Fruit fly (Drosophila melanogaster): Measurements from ENCODE around the gene CG43232.

Gene CG43232

DNA sequence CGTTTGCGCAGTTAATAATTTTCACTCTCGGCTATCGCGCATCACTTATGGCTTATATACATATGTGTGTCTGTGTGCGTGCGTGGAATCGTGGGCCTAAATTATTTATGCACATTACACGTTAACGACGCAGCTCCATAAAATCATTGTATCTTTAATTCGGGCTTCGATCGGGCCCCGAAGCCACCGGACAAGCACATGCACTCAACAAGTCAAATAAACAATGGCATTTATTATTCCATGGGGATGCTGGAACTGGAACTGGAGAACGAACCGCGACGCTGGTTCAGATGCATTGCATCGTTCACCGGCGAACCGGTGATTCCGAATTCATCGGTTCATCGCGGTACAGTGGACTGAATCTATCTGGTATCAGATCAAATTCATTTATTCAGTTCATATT is 16.6 kb downstream of the CG43232 start, which contains the start of gene ihog (continued):
- TF ChIP-seq tap (tag; optimal IDR thresholded peaks at IDR 0.05) (peak; percentile 46), B-H2 (GFP tag; optimal IDR thresholded peaks at IDR 0.05) (peak; percentile 22), Med (GFP tag) (no peak), CG3726 (GFP tag; IDR thresholded peaks at IDR 0.05) (no peak), CG6791 (GFP tag; IDR thresholded peaks at IDR 0.05; ENCODE audit: partially characterized antibody) (peak; percentile 63; the same call in 2 of the 3 replicates), NC2β (GFP tag; optimal IDR thresholded peaks at IDR 0.05) (no peak), jing (GFP tag; optimal IDR thresholded peaks at IDR 0.05) (no peak), Nf-YC (tag; optimal IDR thresholded peaks at IDR 0.05) (no peak), CG12071 (GFP tag; optimal IDR thresholded peaks at IDR 0.05) (no peak), Vsx1 (GFP tag; optimal IDR thresholded peaks at IDR 0.05) (no peak), btn (GFP tag; optimal IDR thresholded peaks at IDR 0.05) (no peak), CG1603 (tag; optimal IDR thresholded peaks at IDR 0.05) (peak; percentile 47), Sry-β (GFP tag; optimal IDR thresholded peaks at IDR 0.05) (peak; percentile 72), Aef1 (GFP tag; IDR thresholded peaks at IDR 0.05) (no peak), CG34376 (GFP tag; optimal IDR thresholded peaks at IDR 0.05) (peak; percentile 4), Dip3 (GFP tag; optimal IDR thresholded peaks at IDR 0.05) (no peak), peb (GFP tag; IDR thresholded peaks at IDR 0.05) (no peak; the same call in 1 of the 2 replicates), CG13624 (GFP tag; optimal IDR thresholded peaks at IDR 0.05) (no peak), crol (GFP tag; IDR thresholded peaks at IDR 0.05) (no peak), knrl (GFP tag; IDR thresholded peaks at IDR 0.05; ENCODE audit: partially characterized antibody) (peak; percentile 66; the same call in 2 of the 3 replicates), hkb (optimal IDR thresholded peaks at IDR 0.05) (no peak), hkb (GFP tag; IDR thresholded peaks at IDR 0.05) (no peak), Hr78 (GFP tag; optimal IDR thresholded peaks at IDR 0.05) (no peak), CG17829 (tag; optimal IDR thresholded peaks at IDR 0.05) (peak; percentile 12), gcm2 (GFP tag; optimal IDR thresholded peaks at IDR 0.05) (no peak), Rfx (GFP tag; IDR thresholded peaks at IDR 0.05) (no peak), ttk (GFP tag; IDR thresholded peaks at IDR 0.05) (no peak), Neu2 (GFP tag; optimal IDR thresholded peaks at IDR 0.05; ENCODE audit: borderline replicate concordance) (no peak), Bgb (GFP tag; IDR thresholded peaks at IDR 0.05; ENCODE audit: partially characterized antibody) (peak; percentile 59), H2.0 (GFP tag; IDR thresholded peaks at IDR 0.05) (no peak), CG17912 (GFP tag; optimal IDR thresholded peaks at IDR 0.05) (no peak), scrt (GFP tag; optimal IDR thresholded peaks at IDR 0.05) (peak; percentile 62), zfh1 (GFP tag; IDR thresholded peaks at IDR 0.05) (no peak), CG10979 (tag; optimal IDR thresholded peaks at IDR 0.05) (peak; percentile 14), CG6683 (GFP tag; optimal IDR thresholded peaks at IDR 0.05) (no peak), nerfin-2 (GFP tag; IDR thresholded peaks at IDR 0.05; ENCODE audit: partially characterized antibody) (peak; percentile 45), sc (optimal IDR thresholded peaks at IDR 0.05) (no peak), sc (GFP tag; optimal IDR thresholded peaks at IDR 0.05) (no peak), CG12236 (GFP tag; optimal IDR thresholded peaks at IDR 0.05) (peak; percentile 6), CG8924 (tag; optimal IDR thresholded peaks at IDR 0.05) (peak; percentile 61), CG18619 (GFP tag; optimal IDR thresholded peaks at IDR 0.05) (no peak), Bdp1 (GFP tag; optimal IDR thresholded peaks at IDR 0.05) (no peak), CrebB (tag; optimal IDR thresholded peaks at IDR 0.05) (peak; percentile 10), shn (GFP tag; optimal IDR thresholded peaks at IDR 0.05) (no peak), bigmax (GFP tag; optimal IDR thresholded peaks at IDR 0.05) (no peak), nmo (GFP tag; optimal IDR thresholded peaks at IDR 0.05) (no peak), CG11093 (GFP tag; IDR thresholded peaks at IDR 0.05) (no peak), CG18764 (GFP tag; optimal IDR thresholded peaks at IDR 0.05) (no peak), CG12219 (GFP tag; optimal IDR thresholded peaks at IDR 0.05) (no peak), CG10209 (GFP tag; optimal IDR thresholded peaks at IDR 0.05) (no peak), Chrac-16 (GFP tag; optimal IDR thresholded peaks at IDR 0.05) (no peak)
